Fruit fly (Drosophila melanogaster): Measurements from ENCODE around the gene SPE.

Gene SPE

DNA sequence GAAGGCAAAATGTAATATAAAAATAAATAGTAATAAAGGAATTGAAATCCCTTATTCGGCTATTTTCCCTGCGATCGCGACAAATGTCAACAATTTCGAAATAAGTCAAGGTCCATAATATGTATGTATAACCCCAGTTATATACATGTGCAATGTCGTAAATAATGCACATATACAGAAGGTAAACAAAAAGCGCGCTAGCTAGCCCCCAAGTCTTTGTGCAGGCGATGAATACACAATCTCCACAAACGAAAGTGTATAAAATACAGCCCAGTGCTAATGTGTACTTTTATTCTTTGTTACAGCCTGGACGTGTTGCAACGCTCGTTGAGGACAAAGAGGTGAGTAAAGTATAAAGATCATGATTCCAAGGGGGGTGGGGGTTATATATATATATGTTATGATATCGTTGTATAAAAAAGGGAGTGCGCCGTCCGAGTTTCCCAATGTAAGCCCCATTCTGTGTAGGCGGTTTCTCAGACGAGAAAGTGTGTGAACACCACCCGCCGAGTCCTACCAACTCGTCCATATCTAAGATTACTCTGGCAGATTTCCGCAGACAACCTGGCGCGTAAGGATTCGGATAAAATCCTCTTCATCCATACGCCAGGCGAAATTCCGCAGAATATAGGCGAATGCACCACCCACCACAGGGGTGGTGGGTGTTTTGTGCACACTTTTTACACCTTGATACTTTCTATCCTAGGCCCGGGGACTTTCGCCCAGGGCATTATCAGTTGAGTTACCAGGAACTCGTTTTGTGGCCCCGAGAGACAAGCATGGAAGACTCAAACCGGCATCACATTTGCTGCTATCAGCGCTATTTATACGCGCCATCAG, 43.8 kb downstream of the SPE start (continued):
- TF ChIP-seq klu (GFP tag; IDR thresholded peaks at IDR 0.05) (peak; percentile 30; the same call in 1 of the 2 replicates), tll (GFP tag; optimal IDR thresholded peaks at IDR 0.05) (no peak), mirr (GFP tag; optimal IDR thresholded peaks at IDR 0.05) (peak; percentile 70), pho (GFP tag; optimal IDR thresholded peaks at IDR 0.05) (peak; percentile 17), tap (tag; optimal IDR thresholded peaks at IDR 0.05) (no peak), CG8765 (GFP tag; IDR thresholded peaks at IDR 0.05) (0 out of 2 replicates have a peak, but pooled peaks have one; percentile 31), grau (tag; optimal IDR thresholded peaks at IDR 0.05) (peak; percentile 14), NFAT (GFP tag; IDR thresholded peaks at IDR 0.05) (0 out of 2 replicates have a peak, but pooled peaks have one; percentile 11), CG18764 (GFP tag; optimal IDR thresholded peaks at IDR 0.05) (no peak), CG13424 (tag; optimal IDR thresholded peaks at IDR 0.05) (peak; percentile 17), dmrt11E (tag; optimal IDR thresholded peaks at IDR 0.05) (no peak), CG6854 (GFP tag; optimal IDR thresholded peaks at IDR 0.05) (peak; percentile 42), D19A (tag; optimal IDR thresholded peaks at IDR 0.05) (peak; percentile 19), Optix (GFP tag; IDR thresholded peaks at IDR 0.05) (no peak), Ssrp (tag; optimal IDR thresholded peaks at IDR 0.05) (peak; percentile 55), gem (tag; optimal IDR thresholded peaks at IDR 0.05) (no peak), MTF-1 (GFP tag; optimal IDR thresholded peaks at IDR 0.05; ENCODE audit: borderline replicate concordance) (no peak), pnt (GFP tag; optimal IDR thresholded peaks at IDR 0.05) (no peak), HLHmδ (GFP tag; optimal IDR thresholded peaks at IDR 0.05) (peak; percentile 46), Ravus (GFP tag; IDR thresholded peaks at IDR 0.05) (no peak), Deaf1 (tag; optimal IDR thresholded peaks at IDR 0.05) (peak; percentile 43), Trl (optimal IDR thresholded peaks at IDR 0.05) (no peak), Trl (GFP tag; optimal IDR thresholded peaks at IDR 0.05) (no peak), Atf6 (GFP tag; IDR thresholded peaks at IDR 0.05) (peak; percentile 40; the same call in 1 of the 2 replicates), CG3163 (GFP tag; optimal IDR thresholded peaks at IDR 0.05) (no peak), CG8290 (GFP tag; optimal IDR thresholded peaks at IDR 0.05) (peak; percentile 58), CG8290 (tag; optimal IDR thresholded peaks at IDR 0.05) (peak in 1 of 2 experiments; percentile 58), fu2 (GFP tag; optimal IDR thresholded peaks at IDR 0.05) (no peak), ap (GFP tag; IDR thresholded peaks at IDR 0.05) (no peak), CG14860 (GFP tag; IDR thresholded peaks at IDR 0.05; ENCODE audit: partially characterized antibody) (peak; percentile 63; the same call in 2 of the 3 replicates), CG14014 (GFP tag; IDR thresholded peaks at IDR 0.05) (no peak), ind (GFP tag; optimal IDR thresholded peaks at IDR 0.05) (no peak), Sin3A (optimal IDR thresholded peaks at IDR 0.05) (no peak), CG1603 (tag; optimal IDR thresholded peaks at IDR 0.05) (no peak), Fer3 (tag; optimal IDR thresholded peaks at IDR 0.05) (no peak), CG1647 (GFP tag; optimal IDR thresholded peaks at IDR 0.05) (no peak)

DNA sequence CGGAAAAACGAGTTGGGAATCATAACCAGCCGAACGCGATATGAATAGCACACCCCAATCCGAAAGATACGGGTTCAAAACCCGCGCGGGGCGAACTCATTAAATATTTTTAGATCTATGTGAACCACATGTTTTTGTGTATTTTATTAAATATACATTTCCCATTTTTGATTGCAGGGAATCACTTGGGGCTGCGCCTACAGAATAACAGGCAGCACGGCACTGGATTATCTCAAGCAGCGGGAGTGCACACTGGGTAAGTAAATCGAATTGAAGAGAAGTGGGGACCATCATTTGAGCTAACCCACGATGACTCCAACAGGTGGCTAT, 44.4 kb downstream of the SPE start:
- no peak for TF ChIP-seq vnd (GFP tag; IDR thresholded peaks at IDR 0.05; ENCODE audit: partially characterized antibody)
- TF ChIP-seq Dll (GFP tag; IDR thresholded peaks at IDR 0.05; ENCODE audit: partially characterized antibody) = 0 out of 4 replicates have a peak, but pooled peaks have one; percentile 1
- no peak for TF ChIP-seq br (optimal IDR thresholded peaks at IDR 0.05)
- TF ChIP-seq nerfin-2 (GFP tag; IDR thresholded peaks at IDR 0.05; ENCODE audit: partially characterized antibody) = no peak; the same call in none of the 2 replicates
- no peak for TF ChIP-seq sens-2 (GFP tag; IDR thresholded peaks at IDR 0.05)
- no peak for TF ChIP-seq vfl (GFP tag; optimal IDR thresholded peaks at IDR 0.05)
- no peak for TF ChIP-seq grn (GFP tag; optimal IDR thresholded peaks at IDR 0.05)
- TF ChIP-seq CG1602 (GFP tag; optimal IDR thresholded peaks at IDR 0.05) = no peak
- TF ChIP-seq kah (GFP tag; optimal IDR thresholded peaks at IDR 0.05) = peak; percentile 63
- no peak for TF ChIP-seq mld (GFP tag; IDR thresholded peaks at IDR 0.05; ENCODE audit: partially characterized antibody)
- 0 out of 2 replicates have a peak, but pooled peaks have one; percentile 3 for TF ChIP-seq Drgx (GFP tag; IDR thresholded peaks at IDR 0.05)
- TF ChIP-seq hbn (GFP tag; IDR thresholded peaks at IDR 0.05; ENCODE audit: partially characterized antibody) = 0 out of 2 replicates have a peak, but pooled peaks have one; percentile 3
- TF ChIP-seq CG42726 (GFP tag; IDR thresholded peaks at IDR 0.05; ENCODE audit: partially characterized antibody) = no peak
- no peak for TF ChIP-seq CG14710 (tag; optimal IDR thresholded peaks at IDR 0.05)
- peak; percentile 53 for TF ChIP-seq Med (GFP tag)
